Fruit fly (Drosophila melanogaster) whole organism, pupa: ENCODE measurements around the gene CG6026.
A peak's percentile ranks its signal among the peaks of the same experiment; 100 is the strongest.

Experiments
- CG12605 ChIP-seq: fragments of 200-800 bp; sonication (Bioruptor generic); IDR thresholded peaks from 2 replicates; pipeline ENCODE4 v1.3.6; 2022; ENCODE audit warnings: missing biosample characterization, missing genetic modification characterization
- CG15710 ChIP-seq: fragments of 200-800 bp; sonication (Bioruptor generic); optimal IDR thresholded peaks from 2 replicates; lab custom pipeline; 2018; ENCODE audit warnings: missing biosample characterization, mild to moderate bottlenecking, missing genetic modification characterization, moderate library complexity
- CG17806 ChIP-seq: fragments of 200-800 bp; sonication (Bioruptor generic); optimal IDR thresholded peaks from 2 replicates; lab custom pipeline; 2018; ENCODE audit warnings: missing biosample characterization, mild to moderate bottlenecking, missing genetic modification characterization, moderate library complexity
- CG32121 ChIP-seq: fragments of 200-800 bp; sonication (Bioruptor generic); IDR thresholded peaks from 2 replicates; pipeline ENCODE4 v1.3.6; 2022; ENCODE audit warnings: missing biosample characterization, missing genetic modification characterization
- CG4496 ChIP-seq: fragments of 200-800 bp; sonication (Bioruptor generic); IDR thresholded peaks from 3 replicates; pipeline ENCODE4 v1.3.6; 2022; ENCODE audit warnings: missing biosample characterization, missing genetic modification characterization
- CG8301 ChIP-seq: fragments of 200-800 bp; sonication (Bioruptor generic); optimal IDR thresholded peaks from 2 replicates; lab custom pipeline; 2018; ENCODE audit warnings: missing biosample characterization, mild to moderate bottlenecking, missing genetic modification characterization
- D1 ChIP-seq: fragments of 200-800 bp; sonication (Bioruptor generic); optimal IDR thresholded peaks from 2 replicates; lab custom pipeline; 2018; ENCODE audit warnings: missing biosample characterization, mild to moderate bottlenecking, missing genetic modification characterization, moderate library complexity
- EcR ChIP-seq: fragments of 200-800 bp; sonication (Bioruptor generic); optimal IDR thresholded peaks from 3 replicates; lab custom pipeline; 2019; ENCODE audit warnings: missing biosample characterization, missing genetic modification characterization, mild to moderate bottlenecking, moderate library complexity, missing genetic modification reagents
- Pif1B ChIP-seq: fragments of 200-800 bp; sonication (Bioruptor generic); optimal IDR thresholded peaks from 3 replicates; lab custom pipeline; 2016; ENCODE audit warnings: missing biosample characterization, missing genetic modification characterization
- fd96Ca ChIP-seq: fragments of 200-800 bp; sonication (Bioruptor generic); IDR thresholded peaks from 3 replicates; pipeline ENCODE4 v1.3.6; 2022; ENCODE audit warnings: missing biosample characterization, missing genetic modification characterization
- rn ChIP-seq: fragments of 200-800 bp; sonication (Bioruptor generic); IDR thresholded peaks from 2 replicates; pipeline ENCODE4 v1.3.6; 2022; ENCODE audit warnings: missing biosample characterization, missing genetic modification characterization

DNA sequence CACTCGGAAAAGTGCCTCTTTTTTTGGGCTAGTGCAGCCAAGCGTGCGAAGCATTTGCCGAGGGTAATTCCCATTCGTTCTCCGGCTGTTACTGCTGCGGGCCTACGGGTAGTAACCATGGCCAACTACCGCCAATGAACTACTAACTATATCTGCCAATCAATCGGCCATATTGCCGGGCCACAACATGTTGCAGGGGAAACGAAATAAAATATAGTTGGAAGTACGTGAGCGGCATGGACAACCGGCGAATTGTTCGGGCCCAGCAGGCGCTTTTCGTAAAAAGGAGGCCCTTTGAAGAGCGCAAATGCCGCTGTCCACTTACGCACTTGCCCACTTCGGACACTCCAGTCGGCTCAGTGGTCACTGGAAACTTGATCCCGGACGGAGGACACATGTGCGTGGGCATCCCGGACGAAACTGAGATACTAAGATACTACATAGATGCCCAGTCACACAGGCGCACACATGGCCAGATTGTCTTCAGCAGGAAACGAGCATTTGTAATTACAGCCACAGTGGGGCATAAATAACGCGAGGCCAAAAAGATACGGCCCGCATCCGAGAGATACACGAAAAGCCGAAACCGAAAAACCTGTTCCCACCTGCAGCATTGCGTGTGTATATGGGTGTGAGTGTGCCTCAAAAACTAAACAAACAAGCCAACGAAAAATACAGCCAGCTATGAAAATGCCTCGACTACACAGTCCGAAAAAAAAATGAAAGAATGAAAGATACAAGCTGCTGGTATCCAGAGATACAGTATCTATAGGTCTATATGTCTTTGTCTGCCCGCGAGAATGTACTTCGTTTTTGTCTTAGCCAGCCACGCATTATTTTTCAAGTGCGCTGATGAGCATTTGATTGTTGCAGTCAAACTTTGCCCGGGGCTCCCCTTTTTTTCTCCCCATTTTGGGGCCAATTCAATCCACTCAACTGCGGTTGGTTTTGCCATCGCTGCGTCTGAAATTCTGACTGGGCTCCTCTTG, 45.6 kb upstream of the CG6026 start:
- TF ChIP-seq EcR (GFP tag; lab: Kevin White, UChicago) (no peak), D1 (tag; lab: Kevin White, UChicago) (no peak), CG12605 (GFP tag; lab: Robert Waterston, UW) (no peak), fd96Ca (peak; percentile 46; the same call in 1 of the 3 replicates), Pif1B (GFP tag; lab: Kevin White, UChicago) (peak; percentile 8), CG4496 (GFP tag; lab: Robert Waterston, UW) (peak; percentile 56; the same call in 1 of the 3 replicates), CG32121 (GFP tag; lab: Robert Waterston, UW) (peak; percentile 23; the same call in 1 of the 2 replicates), rn (GFP tag; lab: Robert Waterston, UW) (no peak), CG17806 (peak; percentile 38), CG8301 (tag; lab: Kevin White, UChicago) (peak; percentile 58), CG15710 (tag; lab: Kevin White, UChicago) (peak; percentile 36)
